Worm (Caenorhabditis elegans) whole organism, L4 larva: ENCODE results near the gene clh-4.
A peak's percentile ranks its signal among the peaks of the same experiment; 100 is the strongest.

ENCODE experiments used
- R02D3.7 ChIP-seq: fragments of 150-350 bp; sonication (generic microtip); optimal IDR thresholded peaks from 3 replicates; lab custom pipeline; 2014; ENCODE audit warnings: missing biosample characterization, missing genetic modification characterization
- T26A8.4 ChIP-seq: fragments of 200-800 bp; sonication (Bioruptor generic); IDR thresholded peaks from 2 replicates; pipeline ENCODE4 v1.3.6; 2022; ENCODE audit warnings: missing genetic modification characterization, missing compliant biosample characterization
- Y105C5A.15 ChIP-seq: fragments of 200-800 bp; sonication (Bioruptor generic); IDR thresholded peaks from 2 replicates; pipeline ENCODE4 v1.3.6; 2022; ENCODE audit warnings: missing genetic modification characterization, missing compliant biosample characterization
- Y48G9A.11 ChIP-seq: fragments of 200-800 bp; sonication (Bioruptor generic); IDR thresholded peaks from 2 replicates; pipeline ENCODE4 v1.3.6; 2022; ENCODE audit warnings: missing genetic modification reagents, missing genetic modification characterization, missing compliant biosample characterization
- Y5F2A.4 ChIP-seq: fragments of 200-800 bp; sonication (Bioruptor generic); optimal IDR thresholded peaks from 2 replicates; lab custom pipeline; 2018; ENCODE audit warnings: mild to moderate bottlenecking, missing genetic modification characterization, missing compliant biosample characterization
- ZK546.5 ChIP-seq, 2 experiments: sonication (generic microtip); optimal IDR thresholded peaks; 2 replicates each; lab custom pipeline; 2017; ENCODE audit warnings: missing biosample characterization in 2 of 2, missing genetic modification characterization in 2 of 2
- aha-1 ChIP-seq: fragments of 150-350 bp; peaks from one replicate; lab custom pipeline; 2014; ENCODE audit warnings: missing biosample characterization, missing genetic modification characterization
- aly-2 ChIP-seq: sonication (generic microtip); optimal IDR thresholded peaks from 2 replicates; lab custom pipeline; 2018; ENCODE audit warnings: missing biosample characterization, missing genetic modification characterization
- ceh-20 ChIP-seq: fragments of 200-800 bp; sonication (Bioruptor generic); IDR thresholded peaks from 2 replicates; pipeline ENCODE4 v1.3.6; 2022; ENCODE audit warnings: missing genetic modification reagents, missing genetic modification characterization, missing compliant biosample characterization
- ceh-44 ChIP-seq: fragments of 200-800 bp; sonication (Bioruptor generic); IDR thresholded peaks from 2 replicates; pipeline ENCODE4 v1.3.6; 2022; ENCODE audit warnings: missing genetic modification reagents, missing genetic modification characterization, missing compliant biosample characterization
- ces-1 ChIP-seq: fragments of 150-350 bp; sonication (generic microtip); optimal IDR thresholded peaks from 4 replicates; lab custom pipeline; 2014; ENCODE audit warnings: missing biosample characterization, missing genetic modification reagents, missing genetic modification characterization
- cey-2 ChIP-seq: sonication (generic microtip); optimal IDR thresholded peaks from 3 replicates; lab custom pipeline; 2017; ENCODE audit warnings: missing genetic modification characterization, mild to moderate bottlenecking, missing compliant biosample characterization, antibody characterized with exemption, borderline replicate concordance; ENCODE audit not compliant: insufficient read depth
- daf-16 ChIP-seq, 3 experiments: sonication (generic microtip); optimal IDR thresholded peaks; 2 replicates each; lab custom pipeline; 2016 to 2017; ENCODE audit warnings: missing genetic modification characterization in 3 of 3, missing genetic modification reagents in 3 of 3, mild to moderate bottlenecking in 2 of 3, missing compliant biosample characterization in 2 of 3, missing biosample characterization in 1 of 3, moderate library complexity in 1 of 3
- egl-43 ChIP-seq: fragments of 200-800 bp; sonication (Bioruptor generic); IDR thresholded peaks from 2 replicates; pipeline ENCODE4 v1.3.6; 2022; ENCODE audit warnings: missing genetic modification reagents, missing genetic modification characterization, missing compliant biosample characterization
- hif-1 ChIP-seq, 2 experiments: sonication (generic microtip); optimal IDR thresholded peaks; 2 replicates each; lab custom pipeline; 2016 to 2017; ENCODE audit warnings: missing compliant biosample characterization in 2 of 2, missing genetic modification characterization in 2 of 2, missing genetic modification reagents in 2 of 2, missing genotype in 2 of 2, mild to moderate bottlenecking in 1 of 2
- hlh-11 ChIP-seq: fragments of 200-800 bp; sonication (Bioruptor generic); optimal IDR thresholded peaks from 2 replicates; lab custom pipeline; 2018; ENCODE audit warnings: mild to moderate bottlenecking, missing genetic modification characterization, missing compliant biosample characterization
- jun-1 ChIP-seq: fragments of 150-350 bp; optimal IDR thresholded peaks from 2 replicates; lab custom pipeline; 2014; ENCODE audit warnings: missing biosample characterization, missing genetic modification reagents, missing genetic modification characterization
- lin-1 ChIP-seq: fragments of 200-800 bp; sonication (Bioruptor generic); IDR thresholded peaks from 2 replicates; pipeline ENCODE4 v1.3.6; 2022; ENCODE audit warnings: missing genetic modification reagents, missing genetic modification characterization, missing compliant biosample characterization
- lin-15B ChIP-seq: fragments of 150-350 bp; sonication (generic microtip); optimal IDR thresholded peaks from 3 replicates; lab custom pipeline; 2014; ENCODE audit warnings: missing biosample characterization, missing genetic modification characterization
- lir-3 ChIP-seq: sonication (generic microtip); optimal IDR thresholded peaks from 2 replicates; lab custom pipeline; 2016; ENCODE audit warnings: mild to moderate bottlenecking, missing genetic modification characterization, missing compliant biosample characterization
- madf-5 ChIP-seq, 2 experiments: fragments of 200-800 bp; sonication (Bioruptor generic); IDR thresholded peaks; 2 replicates each; pipeline ENCODE4 v1.3.6; 2022; ENCODE audit warnings: missing compliant biosample characterization in 2 of 2, missing genetic modification characterization in 2 of 2
- madf-9 ChIP-seq: fragments of 200-800 bp; sonication (Bioruptor generic); conservative IDR thresholded peaks from 2 replicates; pipeline ENCODE4 v1.3.6; 2022; ENCODE audit warnings: missing genetic modification reagents, missing genetic modification characterization, missing compliant biosample characterization
- mdt-29 ChIP-seq: fragments of 200-800 bp; sonication (Bioruptor generic); IDR thresholded peaks from 2 replicates; pipeline ENCODE4 v1.3.6; 2022; ENCODE audit warnings: missing genetic modification reagents, missing genetic modification characterization, missing compliant biosample characterization
- mes-2 ChIP-seq: sonication (generic microtip); optimal IDR thresholded peaks from 2 replicates; lab custom pipeline; 2016; ENCODE audit warnings: missing genotype, mild to moderate bottlenecking, missing genetic modification characterization, missing compliant biosample characterization; ENCODE audit not compliant: poor library complexity, severe bottlenecking
- mxl-2 ChIP-seq: fragments of 200-800 bp; sonication (Bioruptor generic); conservative IDR thresholded peaks from 2 replicates; pipeline ENCODE4 v1.3.6; 2022; ENCODE audit warnings: missing genetic modification reagents, missing genetic modification characterization, missing compliant biosample characterization
- mxl-3 ChIP-seq: fragments of 200-800 bp; sonication (Bioruptor generic); optimal IDR thresholded peaks from 2 replicates; lab custom pipeline; 2018; ENCODE audit warnings: mild to moderate bottlenecking, missing genetic modification characterization, missing compliant biosample characterization
- nhr-111 ChIP-seq: fragments of 200-800 bp; sonication (Bioruptor generic); optimal IDR thresholded peaks from 2 replicates; lab custom pipeline; 2018; ENCODE audit warnings: mild to moderate bottlenecking, missing genetic modification characterization, missing compliant biosample characterization
- nhr-237 ChIP-seq: sonication (generic microtip); optimal IDR thresholded peaks from 2 replicates; lab custom pipeline; 2017; ENCODE audit warnings: missing biosample characterization, missing genetic modification characterization
- nhr-25 ChIP-seq: sonication (generic microtip); optimal IDR thresholded peaks from 2 replicates; lab custom pipeline; 2017; ENCODE audit warnings: missing genetic modification characterization, mild to moderate bottlenecking, missing compliant biosample characterization, antibody characterized with exemption, moderate library complexity, borderline replicate concordance; ENCODE audit not compliant: insufficient read depth
- nhr-41 ChIP-seq: fragments of 200-800 bp; sonication (Bioruptor generic); IDR thresholded peaks from 2 replicates; pipeline ENCODE4 v1.3.6; 2022; ENCODE audit warnings: missing genetic modification reagents, missing genetic modification characterization, missing compliant biosample characterization
- nhr-77 ChIP-seq: fragments of 150-350 bp; optimal IDR thresholded peaks from 2 replicates; lab custom pipeline; 2014; ENCODE audit warnings: missing biosample characterization, missing genetic modification characterization
- pha-4 ChIP-seq, 2 experiments: fragments of 150-350 bp in 1 of 2; fragments of 200-800 bp in 1 of 2; sonication (Bioruptor generic) in 1 of 2; IDR thresholded peaks in 1 of 2; optimal IDR thresholded peaks in 1 of 2; 2 replicates each; pipeline versions ENCODE4 v1.3.6 to Lab custom; 2014 to 2022; ENCODE audit warnings: missing genetic modification characterization in 2 of 2, missing genetic modification reagents in 2 of 2, missing biosample characterization in 1 of 2, missing compliant biosample characterization in 1 of 2
- php-3 ChIP-seq: fragments of 200-800 bp; sonication (Bioruptor generic); IDR thresholded peaks from 2 replicates; pipeline ENCODE4 v1.3.6; 2022; ENCODE audit warnings: missing genetic modification reagents, missing genetic modification characterization, missing compliant biosample characterization
- rbr-2 ChIP-seq: sonication (generic microtip); optimal IDR thresholded peaks from 2 replicates; lab custom pipeline; 2016; ENCODE audit warnings: missing genotype, missing genetic modification characterization, missing compliant biosample characterization
- saeg-2 ChIP-seq: fragments of 200-800 bp; sonication (Bioruptor generic); IDR thresholded peaks from 2 replicates; pipeline ENCODE4 v1.3.6; 2022; ENCODE audit warnings: missing genetic modification reagents, missing genetic modification characterization, missing compliant biosample characterization
- skn-1 ChIP-seq: fragments of 150-350 bp; optimal IDR thresholded peaks from 2 replicates; lab custom pipeline; 2014; ENCODE audit warnings: missing biosample characterization, missing genetic modification characterization
- snpc-1.2 ChIP-seq: fragments of 200-800 bp; sonication (Bioruptor generic); IDR thresholded peaks from 2 replicates; pipeline ENCODE4 v1.3.6; 2022; ENCODE audit warnings: missing genetic modification reagents, missing genetic modification characterization, missing compliant biosample characterization
- spr-3 ChIP-seq: fragments of 200-800 bp; sonication (Bioruptor generic); optimal IDR thresholded peaks from 2 replicates; lab custom pipeline; 2018; ENCODE audit warnings: mild to moderate bottlenecking, missing genetic modification characterization, missing compliant biosample characterization
- tag-97 ChIP-seq: fragments of 200-800 bp; sonication (Bioruptor generic); IDR thresholded peaks from 2 replicates; pipeline ENCODE4 v1.3.6; 2022; ENCODE audit warnings: missing genetic modification characterization, missing compliant biosample characterization
- tra-1 ChIP-seq: fragments of 200-800 bp; sonication (Bioruptor generic); IDR thresholded peaks from 2 replicates; pipeline ENCODE4 v1.3.6; 2022; ENCODE audit warnings: missing genetic modification reagents, missing genetic modification characterization, missing compliant biosample characterization
- unc-62 ChIP-seq, 3 experiments: fragments of 150-350 bp in 1 of 3; sonication (generic microtip); optimal IDR thresholded peaks in 2 of 3; peaks in 1 of 3; 1 replicate in 1 of 3; 2 replicates in 2 of 3; lab custom pipeline; 2014 to 2017; ENCODE audit warnings: missing biosample characterization in 3 of 3, missing genetic modification characterization in 3 of 3, missing genetic modification reagents in 3 of 3, missing genotype in 1 of 3
- vab-7 ChIP-seq: fragments of 200-800 bp; sonication (Bioruptor generic); IDR thresholded peaks from 2 replicates; pipeline ENCODE4 v1.3.6; 2022; ENCODE audit warnings: missing genetic modification reagents, missing genetic modification characterization, missing compliant biosample characterization
- zag-1 ChIP-seq: fragments of 150-350 bp; optimal IDR thresholded peaks from 2 replicates; lab custom pipeline; 2014; ENCODE audit warnings: missing biosample characterization, missing genetic modification characterization
- zfp-2 ChIP-seq: sonication (generic microtip); optimal IDR thresholded peaks from 2 replicates; lab custom pipeline; 2016; ENCODE audit warnings: mild to moderate bottlenecking, missing genetic modification characterization, missing compliant biosample characterization
- zip-11 ChIP-seq: fragments of 200-800 bp; sonication (Bioruptor generic); IDR thresholded peaks from 2 replicates; pipeline ENCODE4 v1.3.6; 2022; ENCODE audit warnings: missing genetic modification characterization, missing compliant biosample characterization
- zip-2 ChIP-seq: fragments of 150-350 bp; optimal IDR thresholded peaks from 2 replicates; lab custom pipeline; 2014; ENCODE audit warnings: missing biosample characterization, missing genetic modification characterization
- ztf-11 ChIP-seq: fragments of 150-350 bp; optimal IDR thresholded peaks from 2 replicates; lab custom pipeline; 2014; ENCODE audit warnings: missing biosample characterization, missing genetic modification characterization
- ztf-7 ChIP-seq: fragments of 150-350 bp; optimal IDR thresholded peaks from 2 replicates; lab custom pipeline; 2014; ENCODE audit warnings: missing biosample characterization, missing genetic modification characterization

The clh-4 gene

ce11 chrX:4144136-4144781, 43.9 kb upstream of the clh-4 start:
- no peak for TF ChIP-seq nhr-77
- peak; percentile 73 for TF ChIP-seq hlh-11 (tag; lab: Kevin White, UChicago)
- TF ChIP-seq nhr-41 (GFP tag; lab: Robert Waterston, UW): no peak
- peak; percentile 18; the same call in 1 of the 2 replicates for TF ChIP-seq T26A8.4 (GFP tag; lab: Robert Waterston, UW)
- TF ChIP-seq zip-11 (GFP tag; lab: Robert Waterston, UW): no peak
- no peak for TF ChIP-seq Y5F2A.4 (GFP tag; lab: Kevin White, UChicago)
- 0 out of 2 replicates have a peak, but pooled peaks have one; percentile 52 for TF ChIP-seq egl-43
- no peak for TF ChIP-seq Y48G9A.11 (GFP tag; lab: Robert Waterston, UW)
- TF ChIP-seq ztf-11 (tag; lab: Kevin White, UChicago): no peak
- no peak for TF ChIP-seq skn-1
- no peak for TF ChIP-seq saeg-2
- no peak for TF ChIP-seq rbr-2
- TF ChIP-seq unc-62 (GFP tag; optimal IDR thresholded peaks at IDR 0.05 in 1 of 2; lab: Kevin White, UChicago): peak in 1 of 2 experiments; percentile 48
- no peak for TF ChIP-seq unc-62 (tag; optimal IDR thresholded peaks at IDR 0.05; lab: Kevin White, UChicago)
- peak; percentile 6; the same call in 1 of the 2 replicates for TF ChIP-seq tra-1 (GFP tag; lab: Robert Waterston, UW)
- TF ChIP-seq ceh-44: no peak
- no peak for TF ChIP-seq mxl-2 (GFP tag; lab: Robert Waterston, UW)
- TF ChIP-seq vab-7 (GFP tag; lab: Robert Waterston, UW): no peak
- no peak for TF ChIP-seq pha-4 (GFP tag; IDR thresholded peaks at IDR 0.05; lab: Robert Waterston, UW)
- TF ChIP-seq pha-4 (tag; optimal IDR thresholded peaks at IDR 0.05; lab: Kevin White, UChicago): no peak
- peak; percentile 80 for TF ChIP-seq aha-1
- no peak for TF ChIP-seq spr-3 (GFP tag; lab: Kevin White, UChicago)
- TF ChIP-seq R02D3.7 (tag; lab: Kevin White, UChicago): no peak
- no peak for TF ChIP-seq nhr-237 (tag; lab: Kevin White, UChicago)
- peak in 1 of 2 experiments; percentile 11 for TF ChIP-seq hif-1 (tag; optimal IDR thresholded peaks at IDR 0.05; lab: Kevin White, UChicago)
- TF ChIP-seq zfp-2: no peak
- TF ChIP-seq nhr-25: peak; percentile 46
- no peak for TF ChIP-seq jun-1 (tag; lab: Kevin White, UChicago)
- TF ChIP-seq mes-2: no peak
- TF ChIP-seq ces-1 (GFP tag; lab: Kevin White, UChicago): no peak
- TF ChIP-seq zag-1: no peak
- 0 out of 2 replicates have a peak, but pooled peaks have one; percentile 12 for TF ChIP-seq snpc-1.2
- TF ChIP-seq aly-2 (tag; lab: Kevin White, UChicago): no peak
- no peak for TF ChIP-seq lir-3 (tag; lab: Kevin White, UChicago)
- no peak for TF ChIP-seq nhr-111 (GFP tag; lab: Kevin White, UChicago)
- no peak for TF ChIP-seq ceh-20 (GFP tag; lab: Robert Waterston, UW)
- no peak for TF ChIP-seq ZK546.5 (tag; optimal IDR thresholded peaks at IDR 0.05; lab: Kevin White, UChicago)
- TF ChIP-seq cey-2 (tag; lab: Kevin White, UChicago): no peak
- TF ChIP-seq Y105C5A.15 (GFP tag; lab: Robert Waterston, UW): no peak
- TF ChIP-seq php-3 (GFP tag; lab: Robert Waterston, UW): peak; percentile 57; the same call in 1 of the 2 replicates
- TF ChIP-seq lin-15B (tag; lab: Kevin White, UChicago): no peak
- no peak for TF ChIP-seq ztf-7 (tag; lab: Kevin White, UChicago)
- peak; percentile 27; the same call in 1 of the 2 replicates for TF ChIP-seq mdt-29 (GFP tag; lab: Robert Waterston, UW)
- TF ChIP-seq madf-5 (GFP tag; IDR thresholded peaks at IDR 0.05; lab: Robert Waterston, UW): no peak
- no peak for TF ChIP-seq zip-2 (tag; lab: Kevin White, UChicago)
- peak; percentile 14; the same call in 1 of the 2 replicates for TF ChIP-seq lin-1 (GFP tag; lab: Robert Waterston, UW)
- no peak for TF ChIP-seq tag-97 (GFP tag; lab: Robert Waterston, UW)
- no peak for TF ChIP-seq madf-9 (GFP tag; lab: Robert Waterston, UW)
- TF ChIP-seq daf-16 (GFP tag; optimal IDR thresholded peaks at IDR 0.05; lab: Kevin White, UChicago): no peak
- TF ChIP-seq daf-16 (tag; optimal IDR thresholded peaks at IDR 0.05; lab: Kevin White, UChicago): peak; percentile 50
- TF ChIP-seq mxl-3 (GFP tag; lab: Kevin White, UChicago): no peak
